Worm (Caenorhabditis elegans) whole organism, young adult: ENCODE measurements around the gene ttll-5.
A peak's percentile ranks its signal among the peaks of the same experiment; 100 is the strongest.

Source experiments
- B0019.2 ChIP-seq: fragments of 200-800 bp; sonication (Bioruptor generic); conservative IDR thresholded peaks from 2 replicates; pipeline ENCODE4 v1.3.6; 2022; ENCODE audit warnings: missing genetic modification reagents, missing genetic modification characterization, missing compliant biosample characterization
- B0261.1 ChIP-seq: sonication (generic microtip); optimal IDR thresholded peaks from 2 replicates; lab custom pipeline; 2016; ENCODE audit warnings: mild to moderate bottlenecking, missing genetic modification characterization, moderate library complexity, missing compliant biosample characterization
- B0336.3 ChIP-seq: fragments of 200-800 bp; sonication (Bioruptor generic); IDR thresholded peaks from 2 replicates; pipeline ENCODE4 v1.3.6; 2022; ENCODE audit warnings: missing genetic modification characterization, missing compliant biosample characterization
- C06A6.2 ChIP-seq: fragments of 200-800 bp; sonication (Bioruptor generic); conservative IDR thresholded peaks from 2 replicates; pipeline ENCODE4 v1.3.6; 2022; ENCODE audit warnings: missing genetic modification characterization, missing compliant biosample characterization
- F10E7.11 ChIP-seq: sonication (generic microtip); optimal IDR thresholded peaks from 2 replicates; lab custom pipeline; 2017; ENCODE audit warnings: mild to moderate bottlenecking, missing genetic modification characterization, moderate library complexity, missing compliant biosample characterization
- F22D6.2 ChIP-seq: sonication (generic microtip); optimal IDR thresholded peaks from 2 replicates; lab custom pipeline; 2016; ENCODE audit warnings: mild to moderate bottlenecking, missing genetic modification characterization, missing compliant biosample characterization
- F23B12.7 ChIP-seq: sonication (generic microtip); optimal IDR thresholded peaks from 2 replicates; lab custom pipeline; 2017; ENCODE audit warnings: missing genetic modification characterization, mild to moderate bottlenecking, missing compliant biosample characterization, antibody characterized with exemption, moderate library complexity; ENCODE audit not compliant: insufficient read depth
- F39B2.1 ChIP-seq: fragments of 200-800 bp; sonication (Bioruptor generic); IDR thresholded peaks from 2 replicates; pipeline ENCODE4 v1.3.6; 2022; ENCODE audit warnings: missing genetic modification reagents, missing genetic modification characterization, missing compliant biosample characterization
- F49E8.2 ChIP-seq: sonication (generic microtip); optimal IDR thresholded peaks from 3 replicates; lab custom pipeline; 2017; ENCODE audit warnings: missing genetic modification characterization, mild to moderate bottlenecking, missing compliant biosample characterization, antibody characterized with exemption, moderate library complexity; ENCODE audit not compliant: insufficient read depth
- F55B11.4 ChIP-seq: sonication (generic microtip); optimal IDR thresholded peaks from 2 replicates; lab custom pipeline; 2016; ENCODE audit warnings: missing compliant biosample characterization, missing genetic modification characterization, borderline replicate concordance; ENCODE audit not compliant: insufficient read depth
- K11D2.4 ChIP-seq: fragments of 200-800 bp; sonication (Bioruptor generic); IDR thresholded peaks from 2 replicates; pipeline ENCODE4 v1.3.6; 2022; ENCODE audit warnings: missing genetic modification reagents, missing genetic modification characterization, missing compliant biosample characterization
- Y53F4B.3 ChIP-seq: fragments of 200-800 bp; sonication (Bioruptor generic); IDR thresholded peaks from 2 replicates; pipeline ENCODE4 v1.3.6; 2022; ENCODE audit warnings: missing genetic modification reagents, missing genetic modification characterization, missing compliant biosample characterization
- Y53G8AR.9 ChIP-seq: fragments of 200-800 bp; sonication (Bioruptor generic); conservative IDR thresholded peaks from 2 replicates; pipeline ENCODE4 v1.3.6; 2022; ENCODE audit warnings: missing genetic modification reagents, missing genetic modification characterization, missing compliant biosample characterization
- Y56A3A.18 ChIP-seq: fragments of 200-800 bp; sonication (Bioruptor generic); IDR thresholded peaks from 2 replicates; pipeline ENCODE4 v1.3.6; 2022; ENCODE audit warnings: missing genetic modification reagents, missing genetic modification characterization, missing compliant biosample characterization
- Y67H2A.10 ChIP-seq: fragments of 200-800 bp; sonication (Bioruptor generic); conservative IDR thresholded peaks from 2 replicates; pipeline ENCODE4 v1.3.6; 2022; ENCODE audit warnings: missing genetic modification reagents, missing genetic modification characterization, missing compliant biosample characterization
- ZK185.1 ChIP-seq: sonication (generic microtip); optimal IDR thresholded peaks from 2 replicates; lab custom pipeline; 2016; ENCODE audit warnings: mild to moderate bottlenecking, missing genetic modification characterization, missing compliant biosample characterization; ENCODE audit not compliant: poor library complexity, severe bottlenecking
- attf-3 ChIP-seq: fragments of 200-800 bp; sonication (Bioruptor generic); conservative IDR thresholded peaks from 2 replicates; pipeline ENCODE4 v1.3.6; 2022; ENCODE audit warnings: missing genetic modification reagents, missing genetic modification characterization, missing compliant biosample characterization
- attf-6 ChIP-seq: fragments of 200-800 bp; sonication (Bioruptor generic); IDR thresholded peaks from 2 replicates; pipeline ENCODE4 v1.3.6; 2022; ENCODE audit warnings: missing genetic modification reagents, missing genetic modification characterization, missing compliant biosample characterization
- cebp-1 ChIP-seq, 2 experiments: fragments of 200-800 bp in 1 of 2; sonication (Bioruptor generic) in 1 of 2; sonication (generic microtip) in 1 of 2; IDR thresholded peaks in 1 of 2; optimal IDR thresholded peaks in 1 of 2; 2 replicates each; pipeline versions ENCODE4 v1.3.6 to Lab custom; 2017 to 2022; ENCODE audit warnings: missing compliant biosample characterization in 2 of 2, missing genetic modification characterization in 2 of 2, mild to moderate bottlenecking in 1 of 2, missing genetic modification reagents in 1 of 2, moderate library complexity in 1 of 2
- chd-7 ChIP-seq: sonication (generic microtip); optimal IDR thresholded peaks from 2 replicates; lab custom pipeline; 2016; ENCODE audit warnings: mild to moderate bottlenecking, missing genetic modification characterization, moderate library complexity, missing compliant biosample characterization
- die-1 ChIP-seq: sonication (generic microtip); optimal IDR thresholded peaks from 2 replicates; lab custom pipeline; 2016; ENCODE audit warnings: missing genotype, mild to moderate bottlenecking, missing genetic modification characterization, missing compliant biosample characterization
- dox-1 ChIP-seq: fragments of 200-800 bp; sonication (Bioruptor generic); IDR thresholded peaks from 2 replicates; pipeline ENCODE4 v1.3.6; 2022; ENCODE audit warnings: missing genetic modification reagents, missing genetic modification characterization, missing compliant biosample characterization
- dpff-1 ChIP-seq: sonication (generic microtip); optimal IDR thresholded peaks from 2 replicates; lab custom pipeline; 2017; ENCODE audit warnings: mild to moderate bottlenecking, missing genetic modification characterization, missing compliant biosample characterization
- egl-44 ChIP-seq: fragments of 200-800 bp; sonication (Bioruptor generic); IDR thresholded peaks from 2 replicates; pipeline ENCODE4 v1.3.6; 2022; ENCODE audit warnings: missing genetic modification reagents, missing genetic modification characterization, missing compliant biosample characterization
- ets-4 ChIP-seq: fragments of 200-800 bp; sonication (Bioruptor generic); optimal IDR thresholded peaks from 2 replicates; lab custom pipeline; 2018; ENCODE audit warnings: mild to moderate bottlenecking, missing genetic modification characterization, missing compliant biosample characterization
- him-1 ChIP-seq: sonication (generic microtip); optimal IDR thresholded peaks from 2 replicates; lab custom pipeline; 2016; ENCODE audit warnings: missing genotype, missing genetic modification reagents, missing genetic modification characterization, missing compliant biosample characterization
- hlh-12 ChIP-seq: sonication (generic microtip); optimal IDR thresholded peaks from 2 replicates; lab custom pipeline; 2016; ENCODE audit warnings: missing genetic modification characterization, missing compliant biosample characterization
- hmg-1.2 ChIP-seq: fragments of 200-800 bp; sonication (Bioruptor generic); IDR thresholded peaks from 2 replicates; pipeline ENCODE4 v1.3.6; 2022; ENCODE audit warnings: missing genetic modification reagents, missing genetic modification characterization, missing compliant biosample characterization
- hmg-20 ChIP-seq: fragments of 200-800 bp; sonication (Bioruptor generic); IDR thresholded peaks from 2 replicates; pipeline ENCODE4 v1.3.6; 2022; ENCODE audit warnings: missing genetic modification reagents, missing genetic modification characterization, missing compliant biosample characterization
- lin-26 ChIP-seq: fragments of 200-800 bp; sonication (Bioruptor generic); IDR thresholded peaks from 2 replicates; pipeline ENCODE4 v1.3.6; 2022; ENCODE audit warnings: missing genetic modification reagents, missing genetic modification characterization, missing compliant biosample characterization
- lin-35 ChIP-seq, 3 experiments: fragments of 150-350 bp in 2 of 3; sonication (generic microtip) in 1 of 3; optimal IDR thresholded peaks; 2 replicates each; lab custom pipeline; 2014 to 2018; ENCODE audit warnings: missing biosample characterization in 3 of 3, missing genetic modification characterization in 3 of 3, missing genetic modification reagents in 3 of 3
- lin-40 ChIP-seq: sonication (generic microtip); optimal IDR thresholded peaks from 2 replicates; lab custom pipeline; 2016; ENCODE audit warnings: missing genetic modification characterization, mild to moderate bottlenecking, missing compliant biosample characterization, missing genotype, missing genetic modification reagents
- nfya-2 ChIP-seq: fragments of 200-800 bp; sonication (Bioruptor generic); IDR thresholded peaks from 2 replicates; pipeline ENCODE4 v1.3.6; 2022; ENCODE audit warnings: missing genetic modification reagents, missing genetic modification characterization, missing compliant biosample characterization
- nhr-80 ChIP-seq: sonication (generic microtip); optimal IDR thresholded peaks from 2 replicates; lab custom pipeline; 2016; ENCODE audit warnings: missing genetic modification characterization, missing compliant biosample characterization
- nhr-90 ChIP-seq: sonication (generic microtip); optimal IDR thresholded peaks from 2 replicates; lab custom pipeline; 2016; ENCODE audit warnings: missing genotype, mild to moderate bottlenecking, missing genetic modification characterization, missing compliant biosample characterization
- pbrm-1 ChIP-seq: fragments of 200-800 bp; sonication (Bioruptor generic); IDR thresholded peaks from 2 replicates; pipeline ENCODE4 v1.3.6; 2022; ENCODE audit warnings: missing genetic modification reagents, missing genetic modification characterization, missing compliant biosample characterization
- pha-4 ChIP-seq: fragments of 150-350 bp; sonication (generic microtip); optimal IDR thresholded peaks from 2 replicates; lab custom pipeline; 2014; ENCODE audit warnings: missing biosample characterization, missing genetic modification reagents, missing genetic modification characterization
- rec-8 ChIP-seq, 2 experiments: sonication (generic microtip); optimal IDR thresholded peaks; 2 replicates each; lab custom pipeline; 2016; ENCODE audit warnings: mild to moderate bottlenecking in 2 of 2, missing genetic modification characterization in 2 of 2, missing genetic modification reagents in 2 of 2, missing genotype in 2 of 2, missing biosample characterization in 1 of 2, missing compliant biosample characterization in 1 of 2, moderate library complexity in 1 of 2
- repo-1 ChIP-seq: sonication (generic microtip); optimal IDR thresholded peaks from 2 replicates; lab custom pipeline; 2017; ENCODE audit warnings: mild to moderate bottlenecking, missing genetic modification characterization, missing compliant biosample characterization
- snpc-1.1 ChIP-seq: sonication (generic microtip); optimal IDR thresholded peaks from 2 replicates; lab custom pipeline; 2017; ENCODE audit warnings: missing genetic modification characterization, mild to moderate bottlenecking, missing compliant biosample characterization, antibody characterized with exemption, moderate library complexity, missing genotype, missing genetic modification reagents; ENCODE audit not compliant: insufficient read depth
- somi-1 ChIP-seq: fragments of 200-800 bp; sonication (Bioruptor generic); optimal IDR thresholded peaks from 2 replicates; lab custom pipeline; 2018; ENCODE audit warnings: mild to moderate bottlenecking, missing genetic modification characterization, missing compliant biosample characterization
- tbp1 ChIP-seq: fragments of 200-800 bp; sonication (Bioruptor generic); optimal IDR thresholded peaks from 2 replicates; lab custom pipeline; 2018; ENCODE audit warnings: mild to moderate bottlenecking, missing genetic modification characterization, missing compliant biosample characterization
- zfh-2 ChIP-seq: fragments of 200-800 bp; sonication (Bioruptor generic); conservative IDR thresholded peaks from 2 replicates; pipeline ENCODE4 v1.3.6; 2022; ENCODE audit warnings: missing genetic modification reagents, missing genetic modification characterization, missing compliant biosample characterization
- zim-3 ChIP-seq: sonication (generic microtip); optimal IDR thresholded peaks from 2 replicates; lab custom pipeline; 2017; ENCODE audit warnings: mild to moderate bottlenecking, missing genetic modification characterization, moderate library complexity, missing compliant biosample characterization
- ztf-22 ChIP-seq: fragments of 200-800 bp; sonication (Bioruptor generic); optimal IDR thresholded peaks from 2 replicates; lab custom pipeline; 2018; ENCODE audit warnings: mild to moderate bottlenecking, missing genetic modification characterization, moderate library complexity, missing compliant biosample characterization

ttll-5 gene

ce11 chrV:11531831-11532534 is 23.1 kb downstream of the ttll-5 start (continued):
- 0 out of 2 replicates have a peak, but pooled peaks have one; percentile 57 for TF ChIP-seq egl-44 (GFP tag; lab: Robert Waterston, UW)
- 0 out of 2 replicates have a peak, but pooled peaks have one; percentile 50 for TF ChIP-seq pbrm-1 (GFP tag; lab: Robert Waterston, UW)
- TF ChIP-seq hlh-12 (tag; lab: Kevin White, UChicago), result no peak
- TF ChIP-seq F10E7.11 (tag; lab: Kevin White, UChicago), result no peak
- TF ChIP-seq tbp1 (GFP tag; lab: Kevin White, UChicago), result peak; percentile 22
- TF ChIP-seq Y67H2A.10 (GFP tag; lab: Robert Waterston, UW), result 0 out of 2 replicates have a peak, but pooled peaks have one; percentile 38
- no peak for TF ChIP-seq Y53F4B.3 (GFP tag; lab: Robert Waterston, UW)
- TF ChIP-seq chd-7 (tag; lab: Kevin White, UChicago), result peak; percentile 69
- TF ChIP-seq rec-8 (tag; optimal IDR thresholded peaks at IDR 0.05; lab: Kevin White, UChicago), result no peak
- no peak for TF ChIP-seq hmg-20 (GFP tag; lab: Robert Waterston, UW)
- peak; percentile 84 for TF ChIP-seq nhr-90 (tag; lab: Kevin White, UChicago)
- peak; percentile 52; the same call in 1 of the 2 replicates for TF ChIP-seq dox-1 (GFP tag; lab: Robert Waterston, UW)
- peak; percentile 59 for TF ChIP-seq repo-1 (tag; lab: Kevin White, UChicago)
- no peak for TF ChIP-seq F55B11.4 (tag; lab: Kevin White, UChicago)
- TF ChIP-seq snpc-1.1 (tag; lab: Kevin White, UChicago), result no peak
- no peak for TF ChIP-seq dpff-1 (tag; lab: Kevin White, UChicago)
- TF ChIP-seq zfh-2 (GFP tag; lab: Robert Waterston, UW), result peak; percentile 79
- TF ChIP-seq hmg-1.2 (GFP tag; lab: Robert Waterston, UW), result peak; percentile 78
- TF ChIP-seq B0261.1 (tag; lab: Kevin White, UChicago), result no peak
- TF ChIP-seq attf-6 (GFP tag; lab: Robert Waterston, UW), result no peak
- peak; percentile 48 for TF ChIP-seq die-1
- peak; percentile 98 for TF ChIP-seq nhr-80
- TF ChIP-seq ZK185.1, result peak; percentile 40
- TF ChIP-seq lin-40 (tag; lab: Kevin White, UChicago), result peak; percentile 78
- 0 out of 2 replicates have a peak, but pooled peaks have one; percentile 52 for TF ChIP-seq C06A6.2 (GFP tag; lab: Robert Waterston, UW)
- TF ChIP-seq Y56A3A.18, result 0 out of 2 replicates have a peak, but pooled peaks have one; percentile 39
- peak; percentile 85 for TF ChIP-seq F22D6.2
- TF ChIP-seq B0336.3 (GFP tag; lab: Robert Waterston, UW), result peak; percentile 78
- TF ChIP-seq him-1 (tag; lab: Kevin White, UChicago), result no peak
- TF ChIP-seq F49E8.2 (tag; lab: Kevin White, UChicago), result no peak
- TF ChIP-seq pha-4 (tag; lab: Kevin White, UChicago), result no peak
- peak; percentile 16 for TF ChIP-seq zim-3 (tag; lab: Kevin White, UChicago)
- no peak for TF ChIP-seq ztf-22
- TF ChIP-seq somi-1 (GFP tag; lab: Kevin White, UChicago), result peak; percentile 88
- TF ChIP-seq lin-26 (GFP tag; lab: Robert Waterston, UW), result 0 out of 2 replicates have a peak, but pooled peaks have one; percentile 49
- TF ChIP-seq cebp-1 (GFP tag; IDR thresholded peaks at IDR 0.05; lab: Robert Waterston, UW), result no peak
- TF ChIP-seq cebp-1 (tag; optimal IDR thresholded peaks at IDR 0.05; lab: Kevin White, UChicago), result peak; percentile 77
- no peak for TF ChIP-seq F39B2.1 (GFP tag; lab: Robert Waterston, UW)
- no peak for TF ChIP-seq B0019.2
- TF ChIP-seq Y53G8AR.9, result 0 out of 2 replicates have a peak, but pooled peaks have one; percentile 10
- peak; percentile 28 for TF ChIP-seq ets-4 (GFP tag; lab: Kevin White, UChicago)
- no peak for TF ChIP-seq attf-3 (GFP tag; lab: Robert Waterston, UW)
- TF ChIP-seq F23B12.7 (tag; lab: Kevin White, UChicago), result peak; percentile 7
- TF ChIP-seq lin-35 (GFP tag; optimal IDR thresholded peaks at IDR 0.05; lab: Kevin White, UChicago), result peak in 1 of 3 experiments; percentile 1
- 0 out of 2 replicates have a peak, but pooled peaks have one; percentile 8 for TF ChIP-seq K11D2.4 (GFP tag; lab: Robert Waterston, UW)
- TF ChIP-seq nfya-2, result no peak
